Worm (Caenorhabditis elegans): ENCODE results near the gene mab-10.
A peak's percentile ranks its signal among the peaks of the same experiment; 100 is the strongest.

mab-10 gene

ce11 chrII:10563368-10563767, 35.5 kb downstream of the mab-10 start, which contains the start of gene cdc-48.1 (continued):
- peak; percentile 91 for TF ChIP-seq nhr-76 (tag; optimal IDR thresholded peaks at IDR 0.05)
- peak; percentile 94 for TF ChIP-seq snpc-1.2 (GFP tag; IDR thresholded peaks at IDR 0.05)
- peak; percentile 98 for TF ChIP-seq lin-39 (tag; optimal IDR thresholded peaks at IDR 0.05)
- peak; percentile 95 for TF ChIP-seq Y48G9A.11 (GFP tag; IDR thresholded peaks at IDR 0.05)
- TF ChIP-seq lin-15B (tag; optimal IDR thresholded peaks at IDR 0.05): peak; percentile 100
- peak; percentile 100 for TF ChIP-seq dpl-1 (GFP tag; optimal IDR thresholded peaks at IDR 0.05)
- peak; percentile 100 for TF ChIP-seq dve-1 (tag; optimal IDR thresholded peaks at IDR 0.05; ENCODE audit: insufficient read depth)
- peak; percentile 54; the same call in 1 of the 2 replicates for TF ChIP-seq F26F4.8 (GFP tag; conservative IDR thresholded peaks at IDR 0.05)
- peak; percentile 99 for TF ChIP-seq T20F7.1 (GFP tag; optimal IDR thresholded peaks at IDR 0.05)

- TF ChIP-seq cey-2 (tag; optimal IDR thresholded peaks at IDR 0.05; ENCODE audit: borderline replicate concordance, insufficient read depth) (no peak), ama-1 (optimal IDR thresholded peaks at IDR 0.05) (no peak), nhr-10 (tag; optimal IDR thresholded peaks at IDR 0.05) (no peak), nhr-76 (tag; optimal IDR thresholded peaks at IDR 0.05) (no peak), arid-1 (GFP tag; conservative IDR thresholded peaks at IDR 0.05) (no peak), lin-38 (GFP tag; IDR thresholded peaks at IDR 0.05) (no peak), lim-7 (GFP tag; IDR thresholded peaks at IDR 0.05) (no peak), lin-13 (GFP tag; optimal IDR thresholded peaks at IDR 0.05) (no peak), fkh-10 (GFP tag; optimal IDR thresholded peaks at IDR 0.05) (no peak), tra-1 (GFP tag; IDR thresholded peaks at IDR 0.05) (no peak), nhr-6 (tag; optimal IDR thresholded peaks at IDR 0.05) (no peak), ceh-44 (GFP tag; IDR thresholded peaks at IDR 0.05) (no peak), nhr-102 (tag; optimal IDR thresholded peaks at IDR 0.05) (no peak)
Measured at ce11 chrII:10564578-10564977, 36.7 kb downstream of the mab-10 start, which contains the start of the genes C06A1.6 and C06A1.7. Gene C06A1.6, minus strand, starts transcription at chrII:10564678. Gene C06A1.7, plus strand, starts transcription at chrII:10564891.

ce11 chrII:10566458-10566857, 38.6 kb downstream of the mab-10 start:
- peak; percentile 53; the same call in 1 of the 2 replicates for TF ChIP-seq set-16 (GFP tag; IDR thresholded peaks at IDR 0.05)
- TF ChIP-seq dve-1 (tag; optimal IDR thresholded peaks at IDR 0.05; ENCODE audit: insufficient read depth): no peak
- no peak for TF ChIP-seq daf-8 (GFP tag; IDR thresholded peaks at IDR 0.05)
- peak; percentile 77 for TF ChIP-seq aha-1 (tag)
- no peak for TF ChIP-seq jun-1 (tag; optimal IDR thresholded peaks at IDR 0.05)
- TF ChIP-seq saeg-2 (GFP tag; IDR thresholded peaks at IDR 0.05): no peak
- no peak for TF ChIP-seq duxl-1 (tag; optimal IDR thresholded peaks at IDR 0.05; ENCODE audit: poor library complexity)
- TF ChIP-seq Y5F2A.4 (GFP tag; optimal IDR thresholded peaks at IDR 0.05): no peak
- TF ChIP-seq ceh-44 (GFP tag; IDR thresholded peaks at IDR 0.05): no peak

- TF ChIP-seq nhr-11 (tag; optimal IDR thresholded peaks at IDR 0.05): peak; percentile 75
- no peak for TF ChIP-seq cey-2 (tag; optimal IDR thresholded peaks at IDR 0.05; ENCODE audit: borderline replicate concordance, insufficient read depth)
- peak in 1 of 2 experiments; percentile 54 for TF ChIP-seq daf-16 (GFP tag; optimal IDR thresholded peaks at IDR 0.05)
- TF ChIP-seq daf-16 (tag; optimal IDR thresholded peaks at IDR 0.05): no peak
- TF ChIP-seq spr-1 (tag; optimal IDR thresholded peaks at IDR 0.05): no peak
Measured at ce11 chrII:10569498-10569897, 41.6 kb downstream of the mab-10 start.

ce11 chrII:10570302-10570701, 42.4 kb downstream of the mab-10 start, which contains the start of gene txt-13:
Gene txt-13, plus strand, starts transcription at chrII:10570602.
- TF ChIP-seq daf-8 (GFP tag; IDR thresholded peaks at IDR 0.05) (no peak), nhr-111 (GFP tag; optimal IDR thresholded peaks at IDR 0.05) (no peak), egl-27 (tag; optimal IDR thresholded peaks at IDR 0.05) (no peak), sdz-12 (GFP tag; optimal IDR thresholded peaks at IDR 0.05) (no peak), vab-7 (GFP tag; IDR thresholded peaks at IDR 0.05) (no peak), zip-2 (tag; optimal IDR thresholded peaks at IDR 0.05) (no peak), aly-2 (tag; optimal IDR thresholded peaks at IDR 0.05) (no peak), F10B5.3 (tag; optimal IDR thresholded peaks at IDR 0.05) (no peak), Y48G9A.11 (GFP tag; IDR thresholded peaks at IDR 0.05) (no peak), lsy-2 (tag; optimal IDR thresholded peaks at IDR 0.05) (no peak), pha-4 (GFP tag; IDR thresholded peaks at IDR 0.05) (no peak), pha-4 (tag; optimal IDR thresholded peaks at IDR 0.05) (no peak)
